Fruit fly (Drosophila melanogaster): ENCODE data around the gene CG14780.

CG14780 gene

DNA sequence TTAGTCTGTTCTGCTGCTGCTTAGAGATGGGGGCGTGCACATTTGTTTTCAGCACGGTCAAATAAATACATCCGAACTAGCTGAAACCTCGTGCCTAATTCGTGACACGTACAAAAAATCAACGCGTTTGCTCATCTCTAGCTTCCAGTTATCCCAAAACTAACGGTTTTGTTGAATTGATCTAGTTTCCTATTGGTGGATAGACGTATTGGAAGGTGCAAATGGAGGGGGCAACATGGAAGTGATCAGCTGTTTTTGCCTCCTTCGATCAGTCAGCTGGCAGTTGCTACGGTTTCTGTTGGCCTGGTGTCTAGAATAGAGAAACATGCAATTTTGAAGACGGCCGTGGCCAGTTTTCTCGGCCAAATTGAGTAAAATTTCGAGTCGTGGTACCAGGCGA lies 45.3 kb downstream of the CG14780 start (continued):
- TF ChIP-seq CG9817 (tag; optimal IDR thresholded peaks at IDR 0.05): peak; percentile 31
- no peak for TF ChIP-seq Sox100B (GFP tag; optimal IDR thresholded peaks at IDR 0.05)
- peak; percentile 3 for TF ChIP-seq Hsf (GFP tag; optimal IDR thresholded peaks at IDR 0.05)
- peak; percentile 37 for TF ChIP-seq mam (GFP tag; optimal IDR thresholded peaks at IDR 0.05)
- peak; percentile 33; the same call in 1 of the 2 replicates for TF ChIP-seq gsb (GFP tag; IDR thresholded peaks at IDR 0.05)
- TF ChIP-seq CG30403 (GFP tag; optimal IDR thresholded peaks at IDR 0.05): peak; percentile 56
- no peak for TF ChIP-seq CG15073 (GFP tag; optimal IDR thresholded peaks at IDR 0.05)
- no peak for TF ChIP-seq fd96Cb (tag; optimal IDR thresholded peaks at IDR 0.05)
- peak; percentile 21 for TF ChIP-seq CoRest (tag; optimal IDR thresholded peaks at IDR 0.05)
- no peak for TF ChIP-seq CG9437 (GFP tag; optimal IDR thresholded peaks at IDR 0.05)
- TF ChIP-seq CG3726 (GFP tag; IDR thresholded peaks at IDR 0.05): no peak
- no peak for TF ChIP-seq CG31441 (GFP tag; IDR thresholded peaks at IDR 0.05)
- TF ChIP-seq Trl (optimal IDR thresholded peaks at IDR 0.05): no peak
- peak; percentile 29 for TF ChIP-seq Trl (GFP tag; optimal IDR thresholded peaks at IDR 0.05)
- TF ChIP-seq dmrt11E (tag; optimal IDR thresholded peaks at IDR 0.05): peak; percentile 5
- no peak for TF ChIP-seq ewg (GFP tag; optimal IDR thresholded peaks at IDR 0.05)
- peak; percentile 3 for TF ChIP-seq Side (GFP tag; optimal IDR thresholded peaks at IDR 0.05)
- no peak for TF ChIP-seq jumu (GFP tag; optimal IDR thresholded peaks at IDR 0.05)
- no peak for TF ChIP-seq CG15696 (tag; optimal IDR thresholded peaks at IDR 0.05)
- peak; percentile 42 for TF ChIP-seq CHES-1-like (GFP tag; optimal IDR thresholded peaks at IDR 0.05)
- no peak for TF ChIP-seq CG6254 (GFP tag; optimal IDR thresholded peaks at IDR 0.05)
- peak; percentile 49 for TF ChIP-seq CG10147 (GFP tag; optimal IDR thresholded peaks at IDR 0.05)
- TF ChIP-seq CG11504 (tag; optimal IDR thresholded peaks at IDR 0.05): peak; percentile 26
- peak; percentile 90 for TF ChIP-seq CG16813 (GFP tag; IDR thresholded peaks at IDR 0.05; ENCODE audit: partially characterized antibody)
- no peak for TF ChIP-seq bigmax (GFP tag; optimal IDR thresholded peaks at IDR 0.05)
- TF ChIP-seq vnd (GFP tag; IDR thresholded peaks at IDR 0.05; ENCODE audit: partially characterized antibody): peak; percentile 88
- TF ChIP-seq CG10543 (GFP tag; optimal IDR thresholded peaks at IDR 0.05): peak; percentile 53
- TF ChIP-seq en (GFP tag; optimal IDR thresholded peaks at IDR 0.05): peak; percentile 1
- peak; percentile 55 for TF ChIP-seq CG34376 (GFP tag; optimal IDR thresholded peaks at IDR 0.05)
- TF ChIP-seq CG33557 (GFP tag; optimal IDR thresholded peaks at IDR 0.05): no peak
- TF ChIP-seq chm (GFP tag; IDR thresholded peaks at IDR 0.05): peak; percentile 57; the same call in 1 of the 2 replicates
- peak; percentile 27 for TF ChIP-seq CG8924 (tag; optimal IDR thresholded peaks at IDR 0.05)
- peak; percentile 94 for TF ChIP-seq CG13287 (GFP tag; IDR thresholded peaks at IDR 0.05; ENCODE audit: partially characterized antibody)
- no peak for TF ChIP-seq klu (GFP tag; IDR thresholded peaks at IDR 0.05)
- TF ChIP-seq CG7987 (GFP tag; optimal IDR thresholded peaks at IDR 0.05): no peak
- TF ChIP-seq Asciz (GFP tag; optimal IDR thresholded peaks at IDR 0.05): no peak
- no peak for TF ChIP-seq Dref (GFP tag; IDR thresholded peaks at IDR 0.05)
- TF ChIP-seq CG8290 (GFP tag; optimal IDR thresholded peaks at IDR 0.05): peak; percentile 12
- peak in 1 of 2 experiments; percentile 78 for TF ChIP-seq CG8290 (tag; optimal IDR thresholded peaks at IDR 0.05)
- TF ChIP-seq fru (optimal IDR thresholded peaks at IDR 0.05): no peak
- peak; percentile 35 for TF ChIP-seq CG33213 (GFP tag; optimal IDR thresholded peaks at IDR 0.05)
- no peak for TF ChIP-seq CG15601 (tag; optimal IDR thresholded peaks at IDR 0.05)
- no peak for TF ChIP-seq Aef1 (GFP tag; IDR thresholded peaks at IDR 0.05)
- TF ChIP-seq HLHmδ (GFP tag; optimal IDR thresholded peaks at IDR 0.05): no peak
- no peak for TF ChIP-seq ab (GFP tag; optimal IDR thresholded peaks at IDR 0.05)
- TF ChIP-seq Kr (GFP tag; optimal IDR thresholded peaks at IDR 0.05): no peak
- peak in 1 of 2 experiments; percentile 77 for TF ChIP-seq insv (GFP tag; optimal IDR thresholded peaks at IDR 0.05)
- no peak for TF ChIP-seq CG16779 (GFP tag; IDR thresholded peaks at IDR 0.05)
- no peak for TF ChIP-seq pan (optimal IDR thresholded peaks at IDR 0.05)
- TF ChIP-seq pan (GFP tag; optimal IDR thresholded peaks at IDR 0.05 in 1 of 2, IDR thresholded peaks at IDR 0.05 in 1 of 2): no peak
- TF ChIP-seq CG1792 (GFP tag; optimal IDR thresholded peaks at IDR 0.05): no peak
- peak; percentile 28 for TF ChIP-seq CG4328 (GFP tag; optimal IDR thresholded peaks at IDR 0.05)

Measured in whole organism, embryonic.